Worm (Caenorhabditis elegans) whole organism, mixed stage, embryonic: Measurements from ENCODE around the gene spon-1.

ENCODE experiments used
- M03D4.4 ChIP-seq: sonication (generic microtip); optimal IDR thresholded peaks from 2 replicates; lab custom pipeline; 2017; ENCODE audit warnings: mild to moderate bottlenecking, missing genetic modification characterization, missing compliant biosample characterization
- bed-3 ChIP-seq: fragments of 200-800 bp; sonication (Bioruptor generic); optimal IDR thresholded peaks from 3 replicates; lab custom pipeline; 2018; ENCODE audit warnings: mild to moderate bottlenecking, missing genetic modification characterization, moderate library complexity, missing compliant biosample characterization
- blmp-1 ChIP-seq: fragments of 150-350 bp; optimal IDR thresholded peaks from 2 replicates; lab custom pipeline; 2014; ENCODE audit warnings: missing biosample characterization, missing genetic modification characterization
- ceh-39 ChIP-seq: fragments of 150-350 bp; optimal IDR thresholded peaks from 2 replicates; lab custom pipeline; 2014; ENCODE audit warnings: missing biosample characterization, missing genetic modification characterization
- ceh-83 ChIP-seq: fragments of 200-800 bp; sonication (Bioruptor generic); optimal IDR thresholded peaks from 2 replicates; lab custom pipeline; 2018; ENCODE audit warnings: mild to moderate bottlenecking, missing genetic modification characterization, missing compliant biosample characterization
- ces-1 ChIP-seq: fragments of 150-350 bp; optimal IDR thresholded peaks from 2 replicates; lab custom pipeline; 2014; ENCODE audit warnings: missing biosample characterization, missing genetic modification reagents, missing genetic modification characterization
- cnd-1 ChIP-seq: fragments of 200-800 bp; sonication (Bioruptor generic); optimal IDR thresholded peaks from 2 replicates; lab custom pipeline; 2018; ENCODE audit warnings: mild to moderate bottlenecking, missing genetic modification characterization, missing compliant biosample characterization
- drap-1 ChIP-seq: fragments of 200-800 bp; sonication (Bioruptor generic); optimal IDR thresholded peaks from 3 replicates; lab custom pipeline; 2018; ENCODE audit warnings: mild to moderate bottlenecking, missing genetic modification characterization, missing compliant biosample characterization
- elt-1 ChIP-seq: sonication (generic microtip); optimal IDR thresholded peaks from 2 replicates; lab custom pipeline; 2017; ENCODE audit warnings: missing genetic modification characterization, mild to moderate bottlenecking, missing compliant biosample characterization, antibody characterized with exemption, moderate library complexity, borderline replicate concordance; ENCODE audit not compliant: insufficient read depth
- ham-2 ChIP-seq: fragments of 200-800 bp; sonication (Bioruptor generic); optimal IDR thresholded peaks from 2 replicates; lab custom pipeline; 2018; ENCODE audit warnings: mild to moderate bottlenecking, missing genetic modification characterization, missing compliant biosample characterization
- hlh-1 ChIP-seq: fragments of 150-350 bp; optimal IDR thresholded peaks from 2 replicates; lab custom pipeline; 2014; ENCODE audit warnings: missing biosample characterization, missing genetic modification reagents, missing genetic modification characterization
- lin-13 ChIP-seq: fragments of 150-350 bp; optimal IDR thresholded peaks from 2 replicates; lab custom pipeline; 2014; ENCODE audit warnings: missing biosample characterization, missing genetic modification characterization
- lin-32 ChIP-seq: fragments of 200-800 bp; sonication (Bioruptor generic); optimal IDR thresholded peaks from 2 replicates; lab custom pipeline; 2018; ENCODE audit warnings: mild to moderate bottlenecking, missing genetic modification characterization, missing compliant biosample characterization
- lsy-2 ChIP-seq: fragments of 150-350 bp; optimal IDR thresholded peaks from 2 replicates; lab custom pipeline; 2014; ENCODE audit warnings: missing biosample characterization, missing genetic modification characterization
- mab-5 ChIP-seq: fragments of 150-350 bp; optimal IDR thresholded peaks from 2 replicates; lab custom pipeline; 2014; ENCODE audit warnings: missing biosample characterization, missing genetic modification characterization
- mep-1 ChIP-seq: fragments of 150-350 bp; optimal IDR thresholded peaks from 2 replicates; lab custom pipeline; 2017; ENCODE audit warnings: missing biosample characterization, missing genetic modification reagents, missing genetic modification characterization, inconsistent platforms
- mls-2 ChIP-seq: sonication (generic microtip); optimal IDR thresholded peaks from 2 replicates; lab custom pipeline; 2016; ENCODE audit warnings: mild to moderate bottlenecking, missing genetic modification characterization, moderate library complexity, missing compliant biosample characterization
- nhr-12 ChIP-seq: fragments of 150-350 bp; optimal IDR thresholded peaks from 2 replicates; lab custom pipeline; 2014; ENCODE audit warnings: missing biosample characterization, missing genetic modification characterization
- nhr-2 ChIP-seq: fragments of 150-350 bp; optimal IDR thresholded peaks from 2 replicates; lab custom pipeline; 2014; ENCODE audit warnings: missing biosample characterization, missing genetic modification characterization
- nhr-237 ChIP-seq: fragments of 150-350 bp; optimal IDR thresholded peaks from 2 replicates; lab custom pipeline; 2014; ENCODE audit warnings: missing biosample characterization, missing genetic modification characterization
- nhr-28 ChIP-seq: fragments of 150-350 bp; optimal IDR thresholded peaks from 2 replicates; lab custom pipeline; 2014; ENCODE audit warnings: missing biosample characterization, missing genetic modification characterization
- nhr-76 ChIP-seq: sonication (generic microtip); optimal IDR thresholded peaks from 2 replicates; lab custom pipeline; 2017; ENCODE audit warnings: missing biosample characterization, missing genetic modification characterization
- pha-4 ChIP-seq: fragments of 150-350 bp; optimal IDR thresholded peaks from 2 replicates; lab custom pipeline; 2018; ENCODE audit warnings: missing biosample characterization, missing genetic modification reagents, missing genetic modification characterization
- sem-2 ChIP-seq: fragments of 200-800 bp; sonication (Bioruptor generic); optimal IDR thresholded peaks from 2 replicates; lab custom pipeline; 2018; ENCODE audit warnings: mild to moderate bottlenecking, missing genetic modification characterization, missing compliant biosample characterization
- snpc-4 ChIP-seq: fragments of 150-350 bp; optimal IDR thresholded peaks from 2 replicates; lab custom pipeline; 2014; ENCODE audit warnings: missing biosample characterization, missing genetic modification characterization
- sptf-1 ChIP-seq: sonication (generic microtip); optimal IDR thresholded peaks from 2 replicates; lab custom pipeline; 2017; ENCODE audit warnings: mild to moderate bottlenecking, missing genetic modification characterization, moderate library complexity, missing compliant biosample characterization
- tbx-8 ChIP-seq: fragments of 200-800 bp; sonication (Bioruptor generic); optimal IDR thresholded peaks from 2 replicates; lab custom pipeline; 2018; ENCODE audit warnings: mild to moderate bottlenecking, missing genetic modification characterization, moderate library complexity, missing compliant biosample characterization
- unc-120 ChIP-seq: sonication (generic microtip); optimal IDR thresholded peaks from 2 replicates; lab custom pipeline; 2017; ENCODE audit warnings: missing genetic modification characterization, missing compliant biosample characterization; ENCODE audit not compliant: poor library complexity, severe bottlenecking
- unc-39 ChIP-seq: fragments of 150-350 bp; optimal IDR thresholded peaks from 2 replicates; lab custom pipeline; 2014; ENCODE audit warnings: missing biosample characterization, missing genetic modification characterization
- unc-62 ChIP-seq: fragments of 150-350 bp; optimal IDR thresholded peaks from 2 replicates; lab custom pipeline; 2014; ENCODE audit warnings: missing biosample characterization, missing genetic modification reagents, missing genetic modification characterization
- ztf-11 ChIP-seq: fragments of 150-350 bp; optimal IDR thresholded peaks from 2 replicates; lab custom pipeline; 2014; ENCODE audit warnings: missing biosample characterization, missing genetic modification characterization

spon-1 gene

DNA sequence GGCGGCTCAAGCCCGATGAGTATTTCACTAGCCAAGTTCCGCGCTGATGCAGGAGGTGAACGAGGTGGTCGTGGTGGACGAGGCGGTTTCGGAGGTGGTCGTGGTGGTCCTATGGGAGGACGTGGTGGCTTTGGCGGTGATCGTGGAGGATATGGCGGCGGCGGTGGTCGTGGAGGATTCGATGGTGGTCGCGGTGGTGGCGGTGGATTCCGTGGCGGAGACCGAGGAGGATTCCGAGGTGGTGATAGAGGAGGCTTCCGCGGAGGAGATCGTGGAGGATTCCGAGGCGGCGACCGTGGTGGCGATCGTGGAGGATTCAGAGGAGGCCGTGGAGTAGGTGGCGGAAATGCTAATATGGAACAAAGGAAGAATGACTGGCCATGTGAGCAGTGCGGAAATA is 38.4 kb downstream of the spon-1 start:
- TF ChIP-seq lin-32 (GFP tag; lab: Kevin White, UChicago), result no peak
- no peak for TF ChIP-seq unc-62 (GFP tag; lab: Kevin White, UChicago)
- no peak for TF ChIP-seq nhr-237
- TF ChIP-seq sptf-1 (tag; lab: Kevin White, UChicago), result no peak

DNA sequence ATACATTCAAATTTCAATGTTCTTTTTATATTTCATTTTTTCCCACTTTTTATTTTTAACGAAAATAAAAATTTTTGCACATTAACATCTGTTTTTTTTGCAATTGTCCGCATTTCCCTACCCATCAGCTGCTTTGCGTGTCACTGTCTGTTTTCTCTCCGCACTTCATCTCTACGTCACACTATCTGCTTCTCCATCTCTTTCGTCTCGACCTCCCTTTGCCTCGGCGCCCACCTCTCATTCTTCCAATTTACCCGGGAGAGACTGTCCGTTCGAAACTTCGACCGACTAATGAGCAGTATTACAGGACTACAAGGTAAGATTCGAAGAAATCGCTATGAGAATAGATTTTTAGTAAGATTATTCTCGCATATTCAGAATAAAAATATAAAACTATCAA is 39.0 kb downstream of the spon-1 start, which contains the start of gene C27H5.2:
Gene C27H5.2 (plus strand): TSS at position 190 of the 400 bp plus-strand sequence.
- no peak for TF ChIP-seq ham-2 (GFP tag; lab: Kevin White, UChicago)
- TF ChIP-seq hlh-1 (tag; lab: Kevin White, UChicago), result peak; percentile 31
- no peak for TF ChIP-seq snpc-4 (tag; lab: Kevin White, UChicago)
- no peak for TF ChIP-seq unc-39
- TF ChIP-seq ztf-11 (tag; lab: Kevin White, UChicago), result no peak
- TF ChIP-seq cnd-1, result no peak

DNA sequence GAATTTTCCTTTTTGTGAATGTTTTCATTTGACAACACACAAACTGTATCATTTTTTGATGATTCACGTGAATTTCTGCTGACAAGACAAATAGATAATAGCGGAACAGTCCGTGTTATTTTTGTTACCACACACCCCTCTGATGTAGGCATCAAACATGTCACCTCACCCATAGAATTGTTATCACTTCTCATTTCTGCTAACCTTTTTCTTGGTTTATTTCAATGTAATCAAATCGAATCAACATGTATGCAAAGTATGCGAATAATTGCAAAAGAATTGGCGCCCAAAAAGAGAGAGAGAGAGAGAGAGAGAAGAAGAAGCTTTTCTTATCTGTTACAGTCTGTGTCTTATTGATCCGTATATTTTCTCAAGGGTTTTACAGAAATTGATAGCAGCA is 41.1 kb downstream of the spon-1 start:
- TF ChIP-seq drap-1 (GFP tag; lab: Kevin White, UChicago), result no peak
- TF ChIP-seq unc-120 (tag; lab: Kevin White, UChicago), result no peak
- TF ChIP-seq ztf-11 (tag; lab: Kevin White, UChicago), result no peak
- no peak for TF ChIP-seq ces-1 (GFP tag; lab: Kevin White, UChicago)
- no peak for TF ChIP-seq ceh-83
- no peak for TF ChIP-seq elt-1 (tag; lab: Kevin White, UChicago)
- no peak for TF ChIP-seq nhr-2 (tag; lab: Kevin White, UChicago)
- TF ChIP-seq lin-32 (GFP tag; lab: Kevin White, UChicago), result no peak
- no peak for TF ChIP-seq cnd-1
- no peak for TF ChIP-seq unc-39
- TF ChIP-seq sem-2 (GFP tag; lab: Kevin White, UChicago), result no peak
- no peak for TF ChIP-seq mab-5 (tag; lab: Kevin White, UChicago)
- TF ChIP-seq tbx-8 (GFP tag; lab: Kevin White, UChicago), result no peak
- TF ChIP-seq lsy-2 (tag; lab: Kevin White, UChicago), result no peak
- TF ChIP-seq sptf-1 (tag; lab: Kevin White, UChicago), result no peak
- no peak for TF ChIP-seq mls-2 (tag; lab: Kevin White, UChicago)
- TF ChIP-seq mep-1 (tag; lab: Kevin White, UChicago), result no peak
- TF ChIP-seq bed-3 (GFP tag; lab: Kevin White, UChicago), result no peak
- no peak for TF ChIP-seq lin-13 (tag; lab: Kevin White, UChicago)

DNA sequence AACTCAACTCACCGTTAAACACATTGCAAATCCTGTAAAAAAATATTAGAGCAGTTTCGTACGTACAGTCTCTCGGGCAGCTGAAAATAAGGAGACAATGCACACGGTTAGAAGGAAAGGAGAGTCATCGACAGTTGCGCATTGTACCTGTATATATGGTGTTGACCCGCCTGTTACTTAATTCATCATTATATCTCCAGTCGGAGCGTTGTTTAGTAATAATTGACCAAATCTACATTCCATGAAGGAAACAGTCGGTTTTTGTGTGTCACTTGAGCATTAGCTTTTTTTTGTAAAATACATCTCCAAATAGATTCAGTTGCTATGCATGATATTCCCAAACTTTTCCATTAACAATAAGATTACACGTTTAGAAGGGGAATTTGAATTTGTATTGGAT is 45.2 kb downstream of the spon-1 start, which contains the start of gene C27H5.12:
Gene C27H5.12 (minus strand): TSS at position 101 of the 400 bp plus-strand sequence.
- TF ChIP-seq M03D4.4 (no peak), nhr-2 (tag; lab: Kevin White, UChicago) (no peak), pha-4 (tag; lab: Kevin White, UChicago) (no peak), nhr-76 (no peak), ceh-39 (tag; lab: Kevin White, UChicago) (no peak), cnd-1 (no peak), ztf-11 (tag; lab: Kevin White, UChicago) (no peak), snpc-4 (tag; lab: Kevin White, UChicago) (no peak), blmp-1 (tag; lab: Kevin White, UChicago) (no peak), elt-1 (tag; lab: Kevin White, UChicago) (no peak), nhr-12 (tag; lab: Kevin White, UChicago) (no peak)

DNA sequence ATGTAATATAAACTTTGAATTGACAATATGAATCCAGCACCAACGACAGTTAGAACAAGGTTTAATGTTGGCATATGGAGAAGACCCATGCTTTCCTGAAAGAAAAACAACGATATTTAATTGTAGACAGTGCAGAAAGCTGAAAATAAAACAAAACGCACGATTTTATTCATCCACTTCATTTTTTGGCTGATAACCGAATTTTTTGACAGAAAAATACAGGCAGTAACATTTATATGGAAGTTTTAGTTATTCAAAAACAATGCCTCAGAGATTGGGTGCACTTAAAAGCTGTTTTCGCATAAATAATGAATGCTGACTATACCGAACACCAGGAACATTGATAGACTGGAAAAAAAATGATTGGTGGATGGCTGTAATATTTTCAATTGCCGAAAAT is 49.4 kb downstream of the spon-1 start, which contains the start of gene mfsd-13.2:
Gene mfsd-13.2 (minus strand): TSS at position 101 of the 400 bp plus-strand sequence.
- TF ChIP-seq elt-1 (tag; lab: Kevin White, UChicago) (no peak), ham-2 (GFP tag; lab: Kevin White, UChicago) (no peak), lin-32 (GFP tag; lab: Kevin White, UChicago) (no peak), cnd-1 (no peak), hlh-1 (tag; lab: Kevin White, UChicago) (no peak), nhr-28 (tag; lab: Kevin White, UChicago) (no peak), ztf-11 (tag; lab: Kevin White, UChicago) (no peak), mls-2 (tag; lab: Kevin White, UChicago) (no peak), mab-5 (tag; lab: Kevin White, UChicago) (no peak), lsy-2 (tag; lab: Kevin White, UChicago) (no peak), lin-13 (tag; lab: Kevin White, UChicago) (no peak), ces-1 (GFP tag; lab: Kevin White, UChicago) (no peak)
